Worm (Caenorhabditis elegans): ENCODE data around the gene W05H9.4.

W05H9.4 gene

DNA sequence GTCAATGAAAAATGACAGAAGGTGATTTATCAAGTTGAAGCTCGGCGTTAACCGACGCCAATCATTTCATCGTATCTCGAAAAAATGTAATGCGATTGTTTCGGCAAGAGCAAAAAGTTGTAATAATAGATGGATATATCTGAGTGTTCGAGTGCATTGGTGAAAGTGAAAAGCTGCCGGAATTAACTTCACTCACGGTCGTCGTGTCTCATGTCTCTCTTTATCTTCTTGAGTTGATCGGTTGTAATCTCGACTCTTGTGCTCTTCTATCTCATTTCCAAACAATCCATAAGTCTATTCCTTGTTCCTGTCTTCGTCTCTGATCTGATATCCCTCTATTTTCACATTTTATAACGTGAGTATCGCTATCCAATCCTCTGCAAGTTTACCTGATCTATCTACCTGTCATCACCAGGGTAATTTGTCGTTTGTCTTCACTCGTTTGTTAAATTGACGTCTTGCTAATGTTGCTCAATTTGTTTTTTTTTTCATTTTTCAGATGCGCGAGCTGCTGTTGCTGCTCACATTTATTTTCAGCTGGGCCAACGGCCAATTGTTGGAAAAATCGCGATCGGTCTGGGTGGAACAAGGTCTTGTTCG, 36.3 kb downstream of the W05H9.4 start, which contains the start of gene cest-16:
Gene cest-16, plus strand, starts transcription at position 302 of the 600 bp plus-strand sequence.
- no peak for TF ChIP-seq fkh-2 (tag; optimal IDR thresholded peaks at IDR 0.05)
- TF ChIP-seq ztf-4 (tag; optimal IDR thresholded peaks at IDR 0.05): no peak
- TF ChIP-seq nfya-1 (tag; optimal IDR thresholded peaks at IDR 0.05; ENCODE audit: insufficient read depth): no peak
- no peak for TF ChIP-seq aly-2 (tag; optimal IDR thresholded peaks at IDR 0.05)

DNA sequence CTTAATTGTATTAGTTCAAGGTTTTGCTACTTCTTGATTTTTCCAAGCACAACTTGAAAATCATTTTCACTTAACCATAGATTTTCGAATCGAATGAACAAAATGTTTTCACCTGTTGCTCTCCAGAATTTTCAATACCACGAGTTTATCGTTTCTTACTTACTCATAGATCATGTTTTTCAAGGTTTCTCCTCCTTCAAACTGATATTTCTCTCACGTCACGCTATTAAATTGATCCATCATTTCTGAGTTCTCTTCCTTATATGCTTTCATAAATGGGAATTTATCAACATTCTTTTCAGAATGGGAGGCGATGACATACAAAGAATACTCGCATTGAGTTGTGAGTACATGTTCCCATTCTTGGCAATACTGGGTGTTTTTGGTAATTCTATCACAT, 47.9 kb downstream of the W05H9.4 start, which contains the start of gene npr-38:
Gene npr-38, plus strand, starts transcription at position 301 of the 400 bp plus-strand sequence.
- TF ChIP-seq nhr-43 (tag; optimal IDR thresholded peaks at IDR 0.05; ENCODE audit: poor library complexity, severe bottlenecking) (no peak), nhr-77 (tag; optimal IDR thresholded peaks at IDR 0.05) (no peak), nhr-67 (tag; optimal IDR thresholded peaks at IDR 0.05) (no peak), fkh-2 (tag; optimal IDR thresholded peaks at IDR 0.05) (no peak), tbx-2 (tag; optimal IDR thresholded peaks at IDR 0.05) (no peak), nhr-28 (tag; optimal IDR thresholded peaks at IDR 0.05) (no peak), hmg-11 (tag; optimal IDR thresholded peaks at IDR 0.05) (no peak), nhr-11 (tag; optimal IDR thresholded peaks at IDR 0.05) (no peak), nfya-1 (tag; optimal IDR thresholded peaks at IDR 0.05; ENCODE audit: insufficient read depth) (no peak)

Measured in whole organism, L3 larva.